Worm (Caenorhabditis elegans) whole organism, mixed stage, embryonic: ENCODE measurements around the gene igeg-1.

ENCODE experiments used
- M03D4.4 ChIP-seq: sonication (generic microtip); optimal IDR thresholded peaks from 2 replicates; lab custom pipeline; 2017; ENCODE audit warnings: mild to moderate bottlenecking, missing genetic modification characterization, missing compliant biosample characterization
- bed-3 ChIP-seq: fragments of 200-800 bp; sonication (Bioruptor generic); optimal IDR thresholded peaks from 3 replicates; lab custom pipeline; 2018; ENCODE audit warnings: mild to moderate bottlenecking, missing genetic modification characterization, moderate library complexity, missing compliant biosample characterization
- blmp-1 ChIP-seq: fragments of 150-350 bp; optimal IDR thresholded peaks from 2 replicates; lab custom pipeline; 2014; ENCODE audit warnings: missing biosample characterization, missing genetic modification characterization
- ceh-43 ChIP-seq: fragments of 200-800 bp; sonication (Bioruptor generic); optimal IDR thresholded peaks from 2 replicates; lab custom pipeline; 2018; ENCODE audit warnings: mild to moderate bottlenecking, missing genetic modification characterization, moderate library complexity, missing compliant biosample characterization
- ceh-83 ChIP-seq: fragments of 200-800 bp; sonication (Bioruptor generic); optimal IDR thresholded peaks from 2 replicates; lab custom pipeline; 2018; ENCODE audit warnings: mild to moderate bottlenecking, missing genetic modification characterization, missing compliant biosample characterization
- ces-1 ChIP-seq: fragments of 150-350 bp; optimal IDR thresholded peaks from 2 replicates; lab custom pipeline; 2014; ENCODE audit warnings: missing biosample characterization, missing genetic modification reagents, missing genetic modification characterization
- cnd-1 ChIP-seq: fragments of 200-800 bp; sonication (Bioruptor generic); optimal IDR thresholded peaks from 2 replicates; lab custom pipeline; 2018; ENCODE audit warnings: mild to moderate bottlenecking, missing genetic modification characterization, missing compliant biosample characterization
- drap-1 ChIP-seq: fragments of 200-800 bp; sonication (Bioruptor generic); optimal IDR thresholded peaks from 3 replicates; lab custom pipeline; 2018; ENCODE audit warnings: mild to moderate bottlenecking, missing genetic modification characterization, missing compliant biosample characterization
- elt-1 ChIP-seq: sonication (generic microtip); optimal IDR thresholded peaks from 2 replicates; lab custom pipeline; 2017; ENCODE audit warnings: missing genetic modification characterization, mild to moderate bottlenecking, missing compliant biosample characterization, antibody characterized with exemption, moderate library complexity, borderline replicate concordance; ENCODE audit not compliant: insufficient read depth
- elt-3 ChIP-seq: fragments of 150-350 bp; optimal IDR thresholded peaks from 2 replicates; lab custom pipeline; 2014; ENCODE audit warnings: missing biosample characterization, missing genetic modification characterization
- flh-1 ChIP-seq: fragments of 200-800 bp; sonication (Bioruptor generic); optimal IDR thresholded peaks from 2 replicates; lab custom pipeline; 2018; ENCODE audit warnings: mild to moderate bottlenecking, missing genetic modification characterization, moderate library complexity, missing compliant biosample characterization
- ham-2 ChIP-seq: fragments of 200-800 bp; sonication (Bioruptor generic); optimal IDR thresholded peaks from 2 replicates; lab custom pipeline; 2018; ENCODE audit warnings: mild to moderate bottlenecking, missing genetic modification characterization, missing compliant biosample characterization
- hlh-1 ChIP-seq: fragments of 150-350 bp; optimal IDR thresholded peaks from 2 replicates; lab custom pipeline; 2014; ENCODE audit warnings: missing biosample characterization, missing genetic modification reagents, missing genetic modification characterization
- lin-13 ChIP-seq: fragments of 150-350 bp; optimal IDR thresholded peaks from 2 replicates; lab custom pipeline; 2014; ENCODE audit warnings: missing biosample characterization, missing genetic modification characterization
- lin-32 ChIP-seq: fragments of 200-800 bp; sonication (Bioruptor generic); optimal IDR thresholded peaks from 2 replicates; lab custom pipeline; 2018; ENCODE audit warnings: mild to moderate bottlenecking, missing genetic modification characterization, missing compliant biosample characterization
- lsy-2 ChIP-seq: fragments of 150-350 bp; optimal IDR thresholded peaks from 2 replicates; lab custom pipeline; 2014; ENCODE audit warnings: missing biosample characterization, missing genetic modification characterization
- mab-5 ChIP-seq: fragments of 150-350 bp; optimal IDR thresholded peaks from 2 replicates; lab custom pipeline; 2014; ENCODE audit warnings: missing biosample characterization, missing genetic modification characterization
- mep-1 ChIP-seq: fragments of 150-350 bp; optimal IDR thresholded peaks from 2 replicates; lab custom pipeline; 2017; ENCODE audit warnings: missing biosample characterization, missing genetic modification reagents, missing genetic modification characterization, inconsistent platforms
- nhr-12 ChIP-seq: fragments of 150-350 bp; optimal IDR thresholded peaks from 2 replicates; lab custom pipeline; 2014; ENCODE audit warnings: missing biosample characterization, missing genetic modification characterization
- nhr-2 ChIP-seq: fragments of 150-350 bp; optimal IDR thresholded peaks from 2 replicates; lab custom pipeline; 2014; ENCODE audit warnings: missing biosample characterization, missing genetic modification characterization
- nhr-237 ChIP-seq: fragments of 150-350 bp; optimal IDR thresholded peaks from 2 replicates; lab custom pipeline; 2014; ENCODE audit warnings: missing biosample characterization, missing genetic modification characterization
- nhr-28 ChIP-seq: fragments of 150-350 bp; optimal IDR thresholded peaks from 2 replicates; lab custom pipeline; 2014; ENCODE audit warnings: missing biosample characterization, missing genetic modification characterization
- nhr-76 ChIP-seq: sonication (generic microtip); optimal IDR thresholded peaks from 2 replicates; lab custom pipeline; 2017; ENCODE audit warnings: missing biosample characterization, missing genetic modification characterization
- pha-4 ChIP-seq: fragments of 150-350 bp; optimal IDR thresholded peaks from 2 replicates; lab custom pipeline; 2018; ENCODE audit warnings: missing biosample characterization, missing genetic modification reagents, missing genetic modification characterization
- sem-2 ChIP-seq: fragments of 200-800 bp; sonication (Bioruptor generic); optimal IDR thresholded peaks from 2 replicates; lab custom pipeline; 2018; ENCODE audit warnings: mild to moderate bottlenecking, missing genetic modification characterization, missing compliant biosample characterization
- snpc-4 ChIP-seq: fragments of 150-350 bp; optimal IDR thresholded peaks from 2 replicates; lab custom pipeline; 2014; ENCODE audit warnings: missing biosample characterization, missing genetic modification characterization
- sptf-1 ChIP-seq: sonication (generic microtip); optimal IDR thresholded peaks from 2 replicates; lab custom pipeline; 2017; ENCODE audit warnings: mild to moderate bottlenecking, missing genetic modification characterization, moderate library complexity, missing compliant biosample characterization
- tbx-8 ChIP-seq: fragments of 200-800 bp; sonication (Bioruptor generic); optimal IDR thresholded peaks from 2 replicates; lab custom pipeline; 2018; ENCODE audit warnings: mild to moderate bottlenecking, missing genetic modification characterization, moderate library complexity, missing compliant biosample characterization
- unc-120 ChIP-seq: sonication (generic microtip); optimal IDR thresholded peaks from 2 replicates; lab custom pipeline; 2017; ENCODE audit warnings: missing genetic modification characterization, missing compliant biosample characterization; ENCODE audit not compliant: poor library complexity, severe bottlenecking
- unc-39 ChIP-seq: fragments of 150-350 bp; optimal IDR thresholded peaks from 2 replicates; lab custom pipeline; 2014; ENCODE audit warnings: missing biosample characterization, missing genetic modification characterization
- unc-62 ChIP-seq: fragments of 150-350 bp; optimal IDR thresholded peaks from 2 replicates; lab custom pipeline; 2014; ENCODE audit warnings: missing biosample characterization, missing genetic modification reagents, missing genetic modification characterization
- zip-8 ChIP-seq: fragments of 150-350 bp; optimal IDR thresholded peaks from 2 replicates; lab custom pipeline; 2014; ENCODE audit warnings: missing biosample characterization, missing genetic modification characterization
- ztf-11 ChIP-seq: fragments of 150-350 bp; optimal IDR thresholded peaks from 2 replicates; lab custom pipeline; 2014; ENCODE audit warnings: missing biosample characterization, missing genetic modification characterization

igeg-1 gene

ce11 chrIV:4523461-4523860 lies 39.0 kb upstream of the igeg-1 start:
- TF ChIP-seq nhr-12 (tag; lab: Kevin White, UChicago) (no peak), nhr-76 (tag; lab: Kevin White, UChicago) (no peak), drap-1 (GFP tag; lab: Kevin White, UChicago) (no peak), elt-1 (tag; lab: Kevin White, UChicago) (no peak), mab-5 (tag; lab: Kevin White, UChicago) (no peak), flh-1 (GFP tag; lab: Kevin White, UChicago) (no peak), hlh-1 (tag; lab: Kevin White, UChicago) (no peak), mep-1 (tag; lab: Kevin White, UChicago) (no peak), nhr-2 (tag; lab: Kevin White, UChicago) (no peak), bed-3 (no peak), cnd-1 (no peak), snpc-4 (tag; lab: Kevin White, UChicago) (no peak), sem-2 (no peak), blmp-1 (tag; lab: Kevin White, UChicago) (no peak), ham-2 (GFP tag; lab: Kevin White, UChicago) (no peak), lsy-2 (tag; lab: Kevin White, UChicago) (no peak)

DNA sequence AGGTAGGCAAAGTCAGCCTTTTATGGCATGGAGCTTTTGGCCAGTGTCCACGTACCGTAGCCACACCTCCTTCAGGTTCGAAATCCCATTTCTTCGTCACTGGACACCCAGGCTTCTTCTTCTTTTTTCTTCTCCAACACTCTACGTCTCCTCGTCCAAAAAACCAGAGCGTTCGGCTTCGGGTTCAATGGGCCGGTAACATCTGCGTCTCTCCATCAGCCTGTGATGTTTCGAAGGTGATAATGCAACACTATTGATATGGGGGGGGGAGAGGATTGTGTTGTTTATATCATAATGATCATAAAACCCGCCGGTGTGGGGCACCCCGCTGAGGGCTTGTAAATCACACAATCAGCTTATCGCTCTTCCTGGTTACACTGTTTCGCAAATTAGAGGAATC lies 37.5 kb upstream of the igeg-1 start, which contains the start of gene ZK180.6:
Gene ZK180.6, minus strand, starts transcription at position 101 of the 400 bp plus-strand sequence.
- TF ChIP-seq mep-1 (tag; lab: Kevin White, UChicago) (no peak), nhr-76 (tag; lab: Kevin White, UChicago) (no peak), nhr-12 (tag; lab: Kevin White, UChicago) (no peak), unc-62 (GFP tag; lab: Kevin White, UChicago) (no peak), ceh-83 (GFP tag; lab: Kevin White, UChicago) (no peak), ztf-11 (tag; lab: Kevin White, UChicago) (no peak), unc-39 (tag; lab: Kevin White, UChicago) (no peak), lin-32 (GFP tag; lab: Kevin White, UChicago) (no peak), unc-120 (no peak), blmp-1 (tag; lab: Kevin White, UChicago) (no peak), ham-2 (GFP tag; lab: Kevin White, UChicago) (no peak), hlh-1 (tag; lab: Kevin White, UChicago) (no peak), zip-8 (tag; lab: Kevin White, UChicago) (no peak), nhr-28 (tag; lab: Kevin White, UChicago) (no peak), elt-3 (tag; lab: Kevin White, UChicago) (no peak), snpc-4 (tag; lab: Kevin White, UChicago) (no peak), cnd-1 (no peak), nhr-237 (tag; lab: Kevin White, UChicago) (no peak)

DNA sequence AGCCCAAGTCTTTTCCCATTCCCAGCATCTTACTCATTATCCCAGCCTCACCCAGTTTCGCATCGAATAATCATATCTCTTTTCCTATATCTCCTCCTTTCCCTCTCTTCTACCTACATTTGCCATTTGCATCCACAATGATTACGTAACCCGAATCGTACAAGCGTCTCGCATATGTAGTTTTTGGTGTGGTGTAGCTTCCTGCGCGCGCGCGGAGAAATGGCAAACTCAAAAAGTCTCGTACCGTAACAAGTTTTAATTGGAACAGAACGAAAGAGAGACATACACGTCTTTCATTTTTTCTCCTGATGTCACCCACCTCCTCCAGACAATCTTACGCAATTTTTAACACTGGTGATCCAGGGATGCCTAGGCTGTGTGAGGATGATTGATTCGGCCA lies 36.4 kb upstream of the igeg-1 start:
- TF ChIP-seq bed-3: no peak
- TF ChIP-seq mep-1 (tag; lab: Kevin White, UChicago): no peak
- no peak for TF ChIP-seq snpc-4 (tag; lab: Kevin White, UChicago)
- TF ChIP-seq sptf-1: no peak
- TF ChIP-seq M03D4.4 (tag; lab: Kevin White, UChicago): no peak
- TF ChIP-seq cnd-1: no peak
- TF ChIP-seq pha-4 (tag; lab: Kevin White, UChicago): no peak
- TF ChIP-seq mab-5 (tag; lab: Kevin White, UChicago): no peak
- no peak for TF ChIP-seq tbx-8 (GFP tag; lab: Kevin White, UChicago)

- no peak for TF ChIP-seq unc-120
- no peak for TF ChIP-seq drap-1 (GFP tag; lab: Kevin White, UChicago)
- TF ChIP-seq blmp-1 (tag; lab: Kevin White, UChicago): no peak
- TF ChIP-seq M03D4.4 (tag; lab: Kevin White, UChicago): no peak
- TF ChIP-seq nhr-2 (tag; lab: Kevin White, UChicago): no peak
- TF ChIP-seq lin-13 (tag; lab: Kevin White, UChicago): no peak
- TF ChIP-seq mep-1 (tag; lab: Kevin White, UChicago): no peak
- TF ChIP-seq ces-1 (GFP tag; lab: Kevin White, UChicago): no peak
- no peak for TF ChIP-seq zip-8 (tag; lab: Kevin White, UChicago)
- TF ChIP-seq ceh-83 (GFP tag; lab: Kevin White, UChicago): no peak
- TF ChIP-seq sptf-1: no peak
- TF ChIP-seq ceh-43 (GFP tag; lab: Kevin White, UChicago): no peak
- no peak for TF ChIP-seq nhr-237 (tag; lab: Kevin White, UChicago)
- TF ChIP-seq hlh-1 (tag; lab: Kevin White, UChicago): no peak
- TF ChIP-seq unc-39 (tag; lab: Kevin White, UChicago): no peak
- no peak for TF ChIP-seq nhr-76 (tag; lab: Kevin White, UChicago)
- TF ChIP-seq lsy-2 (tag; lab: Kevin White, UChicago): no peak
- no peak for TF ChIP-seq snpc-4 (tag; lab: Kevin White, UChicago)
- no peak for TF ChIP-seq bed-3
These were observed 35.7 kb upstream of the igeg-1 start for ce11 chrIV:4526724-4527123.
